Fruit fly (Drosophila melanogaster): Measurements from ENCODE around the gene t-Grip91.

Gene t-Grip91

DNA sequence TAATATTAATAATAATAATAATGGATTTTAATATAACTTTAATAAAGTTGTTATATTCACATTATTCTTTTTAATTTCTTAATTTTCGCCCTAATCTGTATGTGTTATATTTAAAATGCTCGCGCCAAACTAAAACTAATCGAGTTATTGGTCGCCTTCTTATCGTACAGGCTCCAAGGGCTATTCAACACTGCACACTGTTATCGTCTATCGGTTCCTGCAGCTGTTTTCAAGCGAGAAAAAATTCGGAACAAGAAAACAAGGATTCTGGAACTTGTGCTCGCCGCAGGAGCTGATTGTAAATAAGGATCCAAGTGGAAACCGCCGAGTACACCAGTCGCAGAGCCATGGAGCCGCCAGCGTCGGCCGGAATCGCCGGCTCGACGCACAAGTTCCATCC is 19.9 kb upstream of the t-Grip91 start, which contains the start of gene CG3793 (continued):
- no peak for TF ChIP-seq dimm (GFP tag; IDR thresholded peaks at IDR 0.05)
- TF ChIP-seq HLH4C (GFP tag; IDR thresholded peaks at IDR 0.05; ENCODE audit: partially characterized antibody): peak; percentile 73
- TF ChIP-seq mirr (GFP tag; optimal IDR thresholded peaks at IDR 0.05): no peak
- TF ChIP-seq CG14710 (tag; optimal IDR thresholded peaks at IDR 0.05): no peak
- TF ChIP-seq Adf1 (GFP tag; IDR thresholded peaks at IDR 0.05): no peak
- TF ChIP-seq CG7786 (GFP tag; optimal IDR thresholded peaks at IDR 0.05): no peak
- TF ChIP-seq Trl (optimal IDR thresholded peaks at IDR 0.05): no peak
- no peak for TF ChIP-seq Trl (GFP tag; optimal IDR thresholded peaks at IDR 0.05)
- no peak for TF ChIP-seq Lpt (GFP tag; optimal IDR thresholded peaks at IDR 0.05)
- TF ChIP-seq CG2875 (GFP tag; optimal IDR thresholded peaks at IDR 0.05): no peak
- TF ChIP-seq CG9876 (GFP tag; optimal IDR thresholded peaks at IDR 0.05): no peak
- TF ChIP-seq Vsx1 (GFP tag; optimal IDR thresholded peaks at IDR 0.05): no peak
- no peak for TF ChIP-seq Atf6 (GFP tag; IDR thresholded peaks at IDR 0.05)
- no peak for TF ChIP-seq corto (GFP tag; optimal IDR thresholded peaks at IDR 0.05)
- TF ChIP-seq Rfx (GFP tag; IDR thresholded peaks at IDR 0.05): peak; percentile 8; the same call in 1 of the 2 replicates
- TF ChIP-seq chif (GFP tag; optimal IDR thresholded peaks at IDR 0.05): no peak
- no peak for TF ChIP-seq gsb (GFP tag; IDR thresholded peaks at IDR 0.05)
- TF ChIP-seq Poxn (GFP tag; IDR thresholded peaks at IDR 0.05): no peak
- TF ChIP-seq hkb (optimal IDR thresholded peaks at IDR 0.05): no peak
- TF ChIP-seq hkb (GFP tag; IDR thresholded peaks at IDR 0.05): no peak
- TF ChIP-seq CG8089 (GFP tag; optimal IDR thresholded peaks at IDR 0.05): no peak
- TF ChIP-seq tin (GFP tag; optimal IDR thresholded peaks at IDR 0.05): no peak
- no peak for TF ChIP-seq h (optimal IDR thresholded peaks at IDR 0.05)
- no peak for TF ChIP-seq CG7839 (tag; optimal IDR thresholded peaks at IDR 0.05)
- no peak for TF ChIP-seq dmrt99B (tag; optimal IDR thresholded peaks at IDR 0.05)
- no peak for TF ChIP-seq ase (GFP tag; IDR thresholded peaks at IDR 0.05)
- no peak for TF ChIP-seq fru (optimal IDR thresholded peaks at IDR 0.05)
- TF ChIP-seq Dref (GFP tag; IDR thresholded peaks at IDR 0.05): peak; percentile 87
- TF ChIP-seq sc (optimal IDR thresholded peaks at IDR 0.05): no peak
- TF ChIP-seq sc (GFP tag; optimal IDR thresholded peaks at IDR 0.05): no peak
- TF ChIP-seq CG15073 (GFP tag; optimal IDR thresholded peaks at IDR 0.05): no peak
- peak; percentile 33 for TF ChIP-seq CG17912 (GFP tag; optimal IDR thresholded peaks at IDR 0.05)
- TF ChIP-seq D19A (tag; optimal IDR thresholded peaks at IDR 0.05): no peak
- no peak for TF ChIP-seq CG8388 (GFP tag; optimal IDR thresholded peaks at IDR 0.05)
- no peak for TF ChIP-seq HLHmδ (GFP tag; optimal IDR thresholded peaks at IDR 0.05)
- no peak for TF ChIP-seq Mes4 (GFP tag; optimal IDR thresholded peaks at IDR 0.05)
- no peak for TF ChIP-seq CG12769 (tag; optimal IDR thresholded peaks at IDR 0.05)
- peak in 1 of 2 experiments; percentile 83 for TF ChIP-seq crp (GFP tag; optimal IDR thresholded peaks at IDR 0.05)
- TF ChIP-seq CG31224 (GFP tag; IDR thresholded peaks at IDR 0.05): no peak
- no peak for TF ChIP-seq CG17186 (GFP tag; optimal IDR thresholded peaks at IDR 0.05)
- no peak for TF ChIP-seq H15 (GFP tag; IDR thresholded peaks at IDR 0.05)
- TF ChIP-seq ash1 (GFP tag; optimal IDR thresholded peaks at IDR 0.05): no peak
- TF ChIP-seq dm (GFP tag; optimal IDR thresholded peaks at IDR 0.05): no peak
- TF ChIP-seq CG11085 (GFP tag; IDR thresholded peaks at IDR 0.05): no peak
- peak; percentile 49; the same call in 1 of the 2 replicates for TF ChIP-seq amos (GFP tag; IDR thresholded peaks at IDR 0.05; ENCODE audit: partially characterized antibody)
- TF ChIP-seq scrt (GFP tag; optimal IDR thresholded peaks at IDR 0.05): no peak
- TF ChIP-seq CG15514 (GFP tag; optimal IDR thresholded peaks at IDR 0.05): peak; percentile 81
- TF ChIP-seq bsh (GFP tag; optimal IDR thresholded peaks at IDR 0.05): no peak
- TF ChIP-seq HmgD (GFP tag; optimal IDR thresholded peaks at IDR 0.05): no peak
- TF ChIP-seq CG13624 (GFP tag; optimal IDR thresholded peaks at IDR 0.05): no peak
- TF ChIP-seq CG14014 (GFP tag; IDR thresholded peaks at IDR 0.05): no peak
- no peak for TF ChIP-seq slbo (GFP tag; IDR thresholded peaks at IDR 0.05)
- no peak for TF ChIP-seq CG2202 (tag; optimal IDR thresholded peaks at IDR 0.05)
- no peak for TF ChIP-seq grn (GFP tag; optimal IDR thresholded peaks at IDR 0.05)
